Worm (Caenorhabditis elegans): Measurements from ENCODE around the gene dmsr-16.

DNA sequence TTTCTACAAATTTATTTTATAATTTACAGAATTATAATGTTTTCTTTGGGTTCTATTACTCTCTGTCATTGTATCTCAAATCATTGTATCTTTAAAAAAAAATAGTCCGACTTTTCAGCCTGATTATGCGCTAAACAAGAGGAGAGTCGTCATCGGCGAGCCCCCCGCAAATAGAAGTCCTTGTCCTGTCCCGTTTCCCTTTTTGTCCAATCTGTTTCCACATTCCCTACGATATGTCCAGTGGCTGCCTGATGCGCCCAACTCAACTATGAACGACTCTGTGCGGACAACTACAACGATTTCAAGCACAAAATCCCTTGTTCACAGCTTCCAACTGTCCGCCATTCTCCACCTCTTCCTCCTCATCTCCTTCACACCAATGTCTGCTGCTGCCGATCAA, 50.8 kb downstream of the dmsr-16 start, which contains the start of gene dbl-1:
- TF ChIP-seq him-1 (tag; optimal IDR thresholded peaks at IDR 0.05) (no peak), dao-5 (tag; optimal IDR thresholded peaks at IDR 0.05) (no peak), W03F9.2 (tag; optimal IDR thresholded peaks at IDR 0.05) (no peak)

Measured in whole organism, L4/young adult.